Worm (Caenorhabditis elegans) whole organism, L4/young adult: Measurements from ENCODE around the gene col-79.

Experiments
- W03F9.2 ChIP-seq: fragments of 150-350 bp; optimal IDR thresholded peaks from 2 replicates; lab custom pipeline; 2014; ENCODE audit warnings: missing biosample characterization, missing genetic modification characterization
- him-1 ChIP-seq: sonication (generic microtip); optimal IDR thresholded peaks from 2 replicates; lab custom pipeline; 2016; ENCODE audit warnings: missing genotype, missing genetic modification reagents, missing genetic modification characterization, missing compliant biosample characterization

ce11 chrII:10661448-10662064, 41.9 kb upstream of the col-79 start:
- TF ChIP-seq him-1 (tag; lab: Kevin White, UChicago), result no peak
- no peak for TF ChIP-seq W03F9.2 (tag; lab: Kevin White, UChicago)
